Fruit fly (Drosophila melanogaster) whole organism, embryonic: Measurements from ENCODE around the gene Or88a.

ENCODE experiments used
- Ada2b ChIP-seq: fragments of 200-800 bp; sonication (Bioruptor generic); IDR thresholded peaks from 2 replicates; pipeline ENCODE4 v1.3.6; 2022; ENCODE audit warnings: missing biosample characterization, missing genetic modification characterization
- Asciz ChIP-seq: fragments of 200-800 bp; sonication (Bioruptor generic); optimal IDR thresholded peaks from 2 replicates; lab custom pipeline; 2017; ENCODE audit warnings: missing biosample characterization, mild to moderate bottlenecking, missing genetic modification characterization, missing genetic modification reagents
- Bteb2 ChIP-seq: fragments of 200-800 bp; sonication (Bioruptor generic); optimal IDR thresholded peaks from 2 replicates; lab custom pipeline; 2016; ENCODE audit warnings: missing biosample characterization, missing genetic modification characterization
- CG11695 ChIP-seq: fragments of 200-800 bp; sonication (Bioruptor generic); IDR thresholded peaks from 3 replicates; pipeline ENCODE4 v1.3.6; 2022; ENCODE audit warnings: missing biosample characterization, missing genetic modification characterization
- CG13424 ChIP-seq: fragments of 200-800 bp; sonication (Bioruptor generic); optimal IDR thresholded peaks from 2 replicates; lab custom pipeline; 2019; ENCODE audit warnings: missing biosample characterization, mild to moderate bottlenecking, missing genetic modification characterization, moderate library complexity
- CG13894 ChIP-seq: fragments of 200-800 bp; sonication (Bioruptor generic); optimal IDR thresholded peaks from 3 replicates; lab custom pipeline; 2018; ENCODE audit warnings: missing biosample characterization, mild to moderate bottlenecking, missing genetic modification characterization, moderate library complexity
- CG2120 ChIP-seq: fragments of 200-800 bp; sonication (Bioruptor generic); optimal IDR thresholded peaks from 3 replicates; lab custom pipeline; 2016; ENCODE audit warnings: missing biosample characterization, missing genetic modification characterization
- CG30403 ChIP-seq: fragments of 200-800 bp; sonication (Bioruptor generic); optimal IDR thresholded peaks from 3 replicates; lab custom pipeline; 2016; ENCODE audit warnings: missing biosample characterization, missing genetic modification characterization
- CG31441 ChIP-seq: fragments of 200-800 bp; sonication (Bioruptor generic); IDR thresholded peaks from 2 replicates; pipeline ENCODE4 v1.3.6; 2022; ENCODE audit warnings: missing biosample characterization, missing genetic modification characterization
- CG3163 ChIP-seq: fragments of 200-800 bp; sonication (Bioruptor generic); optimal IDR thresholded peaks from 3 replicates; lab custom pipeline; 2016; ENCODE audit warnings: missing biosample characterization, missing genetic modification characterization
- CG34376 ChIP-seq: fragments of 200-800 bp; sonication (Bioruptor generic); optimal IDR thresholded peaks from 2 replicates; lab custom pipeline; 2018; ENCODE audit warnings: missing biosample characterization, mild to moderate bottlenecking, missing genetic modification characterization
- CG4854 ChIP-seq: fragments of 200-800 bp; sonication (Bioruptor generic); optimal IDR thresholded peaks from 2 replicates; lab custom pipeline; 2016; ENCODE audit warnings: missing biosample characterization, missing genetic modification characterization, inconsistent platforms
- CG6689 ChIP-seq: fragments of 200-800 bp; sonication (Bioruptor generic); IDR thresholded peaks from 2 replicates; pipeline ENCODE4 v1.3.6; 2022; ENCODE audit warnings: missing biosample characterization, missing genetic modification characterization
- CG6813 ChIP-seq: fragments of 200-800 bp; sonication (Bioruptor generic); optimal IDR thresholded peaks from 2 replicates; lab custom pipeline; 2017; ENCODE audit warnings: missing biosample characterization, missing genetic modification characterization, mild to moderate bottlenecking, moderate library complexity, missing genetic modification reagents
- CG7556 ChIP-seq: fragments of 200-800 bp; sonication (Bioruptor generic); optimal IDR thresholded peaks from 2 replicates; lab custom pipeline; 2017; ENCODE audit warnings: missing biosample characterization, mild to moderate bottlenecking, missing genetic modification characterization
- CG7839 ChIP-seq: fragments of 200-800 bp; sonication (Bioruptor generic); optimal IDR thresholded peaks from 3 replicates; lab custom pipeline; 2018; ENCODE audit warnings: missing biosample characterization, mild to moderate bottlenecking, missing genetic modification characterization, moderate library complexity
- CG8388 ChIP-seq: fragments of 200-800 bp; sonication (Bioruptor generic); optimal IDR thresholded peaks from 2 replicates; lab custom pipeline; 2019; ENCODE audit warnings: missing biosample characterization, mild to moderate bottlenecking, missing genetic modification characterization, moderate library complexity
- D19B ChIP-seq: fragments of 200-800 bp; sonication (Bioruptor generic); optimal IDR thresholded peaks from 2 replicates; lab custom pipeline; 2017; ENCODE audit warnings: missing biosample characterization, mild to moderate bottlenecking, missing genetic modification characterization
- Dad ChIP-seq: fragments of 200-800 bp; sonication (Bioruptor generic); optimal IDR thresholded peaks from 3 replicates; lab custom pipeline; 2016; ENCODE audit warnings: missing biosample characterization, missing genetic modification characterization
- E2f1 ChIP-seq: fragments of 200-800 bp; sonication (Bioruptor generic); IDR thresholded peaks from 2 replicates; pipeline ENCODE4 v1.3.6; 2022; ENCODE audit warnings: missing biosample characterization, missing genetic modification characterization
- Fer3 ChIP-seq: fragments of 200-800 bp; sonication (Bioruptor generic); optimal IDR thresholded peaks from 2 replicates; lab custom pipeline; 2018; ENCODE audit warnings: missing biosample characterization, mild to moderate bottlenecking, missing genetic modification characterization, moderate library complexity
- Hmr ChIP-seq: fragments of 200-800 bp; sonication (Bioruptor generic); optimal IDR thresholded peaks from 3 replicates; lab custom pipeline; 2017; ENCODE audit warnings: mild to moderate bottlenecking, missing biosample characterization, missing genetic modification reagents, missing genetic modification characterization
- Max ChIP-seq: fragments of 200-800 bp; sonication (Bioruptor generic); optimal IDR thresholded peaks from 2 replicates; lab custom pipeline; 2016; ENCODE audit warnings: missing biosample characterization, mild to moderate bottlenecking, missing genetic modification characterization
- Oli ChIP-seq: fragments of 200-800 bp; sonication (Bioruptor generic); optimal IDR thresholded peaks from 2 replicates; lab custom pipeline; 2018; ENCODE audit warnings: missing biosample characterization, mild to moderate bottlenecking, missing genetic modification characterization, moderate library complexity
- Pdp1 ChIP-seq, 2 experiments: fragments of 200-800 bp; sonication (Bioruptor generic); optimal IDR thresholded peaks; 3 replicates each; lab custom pipeline; 2016; ENCODE audit warnings: missing biosample characterization in 2 of 2, missing genetic modification characterization in 2 of 2, mild to moderate bottlenecking in 1 of 2, moderate library complexity in 1 of 2
- Rfx ChIP-seq: fragments of 200-800 bp; sonication (Bioruptor generic); IDR thresholded peaks from 2 replicates; pipeline ENCODE4 v1.3.6; 2022; ENCODE audit warnings: missing biosample characterization, missing genetic modification characterization
- bcd ChIP-seq: fragments of 200-800 bp; sonication (Bioruptor generic); optimal IDR thresholded peaks from 2 replicates; lab custom pipeline; 2017; ENCODE audit warnings: missing biosample characterization, mild to moderate bottlenecking, missing genetic modification characterization
- cas ChIP-seq: fragments of 200-800 bp; sonication (Bioruptor generic); IDR thresholded peaks from 2 replicates; pipeline ENCODE4 v1.3.6; 2022; ENCODE audit warnings: missing biosample characterization, missing genetic modification characterization
- crp ChIP-seq, 2 experiments: fragments of 200-800 bp; sonication (Bioruptor generic); optimal IDR thresholded peaks; 2 replicates in 1 of 2; 3 replicates in 1 of 2; lab custom pipeline; 2017; ENCODE audit warnings: missing biosample characterization in 2 of 2, missing genetic modification characterization in 2 of 2, mild to moderate bottlenecking in 1 of 2, moderate library complexity in 1 of 2
- dimm ChIP-seq: fragments of 200-800 bp; sonication (Bioruptor generic); IDR thresholded peaks from 2 replicates; pipeline ENCODE4 v1.3.6; 2022; ENCODE audit warnings: missing biosample characterization, missing genetic modification characterization
- disco-r ChIP-seq: fragments of 200-800 bp; sonication (Bioruptor generic); optimal IDR thresholded peaks from 2 replicates; lab custom pipeline; 2016; ENCODE audit warnings: missing biosample characterization, missing genetic modification characterization
- dpn ChIP-seq, 2 experiments: fragments of 200-800 bp; sonication (Bioruptor generic); optimal IDR thresholded peaks; 3 replicates each; lab custom pipeline; 2016; ENCODE audit warnings: missing biosample characterization in 2 of 2, missing genetic modification characterization in 2 of 2
- ems ChIP-seq: fragments of 200-800 bp; sonication (Bioruptor generic); optimal IDR thresholded peaks from 3 replicates; lab custom pipeline; 2016; ENCODE audit warnings: missing biosample characterization, missing genetic modification characterization
- esg ChIP-seq: fragments of 200-800 bp; sonication (Bioruptor generic); conservative IDR thresholded peaks from 2 replicates; pipeline ENCODE4 v1.3.6; 2022; ENCODE audit warnings: missing biosample characterization, missing genetic modification characterization
- fd96Cb ChIP-seq: fragments of 200-800 bp; sonication (Bioruptor generic); optimal IDR thresholded peaks from 2 replicates; lab custom pipeline; 2018; ENCODE audit warnings: missing biosample characterization, mild to moderate bottlenecking, missing genetic modification characterization, moderate library complexity
- hth ChIP-seq: fragments of >200 bp; optimal IDR thresholded peaks from 2 replicates; lab custom pipeline; 2017; ENCODE audit warnings: inconsistent platforms
- insv ChIP-seq, 2 experiments: fragments of 200-800 bp; sonication (Bioruptor generic); optimal IDR thresholded peaks; 3 replicates each; lab custom pipeline; 2016 to 2018; ENCODE audit warnings: missing biosample characterization in 2 of 2, missing genetic modification characterization in 2 of 2
- luna ChIP-seq: fragments of 200-800 bp; sonication (Bioruptor generic); optimal IDR thresholded peaks from 2 replicates; lab custom pipeline; 2016; ENCODE audit warnings: missing biosample characterization, missing genetic modification characterization
- mirr ChIP-seq: fragments of 200-800 bp; sonication (Bioruptor generic); optimal IDR thresholded peaks from 3 replicates; lab custom pipeline; 2018; ENCODE audit warnings: missing biosample characterization, mild to moderate bottlenecking, missing genetic modification characterization
- nau ChIP-seq: fragments of 200-800 bp; sonication (Bioruptor generic); optimal IDR thresholded peaks from 3 replicates; lab custom pipeline; 2017; ENCODE audit warnings: missing biosample characterization, mild to moderate bottlenecking, missing genetic modification characterization, missing genetic modification reagents
- odd ChIP-seq: fragments of 200-800 bp; sonication (Bioruptor generic); optimal IDR thresholded peaks from 2 replicates; lab custom pipeline; 2017; ENCODE audit warnings: missing biosample characterization, mild to moderate bottlenecking, missing genetic modification characterization
- onecut ChIP-seq: fragments of 200-800 bp; sonication (Bioruptor generic); IDR thresholded peaks from 2 replicates; pipeline ENCODE4 v1.3.6; 2022; ENCODE audit warnings: missing biosample characterization, missing genetic modification characterization
- pan ChIP-seq, 4 experiments: fragments of >200 bp in 3 of 4; fragments of 200-800 bp in 1 of 4; sonication (Bioruptor generic) in 1 of 4; optimal IDR thresholded peaks in 3 of 4; IDR thresholded peaks in 1 of 4; 2 replicates each; pipeline versions ENCODE4 v1.3.6 to Lab custom; 2017 to 2022; ENCODE audit warnings: missing biosample characterization in 2 of 4, missing genetic modification characterization in 2 of 4, mixed read lengths in 1 of 4
- phol ChIP-seq: fragments of 200-800 bp; sonication (Bioruptor generic); optimal IDR thresholded peaks from 3 replicates; lab custom pipeline; 2018; ENCODE audit warnings: missing biosample characterization, mild to moderate bottlenecking, missing genetic modification characterization, moderate library complexity
- psq ChIP-seq: fragments of 200-800 bp; sonication (Bioruptor generic); optimal IDR thresholded peaks from 2 replicates; lab custom pipeline; 2017; ENCODE audit warnings: missing biosample characterization, missing genetic modification characterization
- sqz ChIP-seq: fragments of 200-800 bp; sonication (Bioruptor generic); optimal IDR thresholded peaks from 3 replicates; lab custom pipeline; 2018; ENCODE audit warnings: missing biosample characterization, mild to moderate bottlenecking, missing genetic modification characterization
- ttk ChIP-seq: fragments of 200-800 bp; sonication (Bioruptor generic); IDR thresholded peaks from 2 replicates; pipeline ENCODE4 v2.1.2; 2022; ENCODE audit warnings: missing biosample characterization, missing genetic modification characterization

Or88a gene

DNA sequence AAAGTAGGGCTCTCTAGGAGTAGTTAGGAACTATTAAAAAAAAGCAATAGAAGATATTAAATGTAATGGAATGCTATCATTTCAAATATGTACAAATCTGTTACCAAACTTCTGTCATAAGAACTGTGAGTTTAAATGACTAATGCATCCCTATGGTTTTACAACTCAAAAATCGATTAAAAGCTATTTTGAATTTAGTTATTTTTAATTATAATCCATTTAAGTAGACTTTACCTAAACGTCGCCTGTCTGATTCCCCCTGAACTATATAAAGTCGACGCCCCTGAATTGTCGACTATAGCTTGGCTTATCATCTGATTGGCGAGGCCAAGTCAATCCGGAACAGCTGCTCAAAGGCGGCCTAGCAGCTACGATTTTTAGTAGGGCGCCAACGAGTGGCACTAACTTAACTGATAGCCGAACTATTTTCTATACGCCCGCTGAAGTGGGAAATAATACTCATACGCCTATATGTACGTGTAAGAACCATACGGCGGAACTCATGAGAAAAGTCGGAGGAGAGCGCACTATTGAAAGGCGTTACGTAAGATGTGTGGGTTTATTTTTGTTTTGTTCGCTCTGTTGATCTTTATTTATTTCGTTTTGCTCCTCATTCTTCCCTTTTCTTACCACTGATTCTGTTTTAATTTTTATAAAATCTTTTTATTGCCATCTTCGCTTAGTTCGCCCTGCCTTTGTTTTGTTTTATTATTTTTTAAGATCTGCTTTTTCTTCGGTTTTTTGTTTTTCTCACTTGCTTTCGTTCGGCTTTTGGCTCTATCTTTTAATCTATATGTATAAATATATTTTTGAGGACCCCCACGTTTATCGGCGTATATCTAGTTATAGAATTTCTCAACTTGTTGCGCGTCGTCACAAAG, 47.0 kb upstream of the Or88a start (continued):
- TF ChIP-seq CG8388 (GFP tag; lab: Kevin White, UChicago) (no peak), hth (lab: Kevin White, UChicago) (no peak), Bteb2 (peak; percentile 20), sqz (GFP tag; lab: Kevin White, UChicago) (no peak), phol (tag; lab: Kevin White, UChicago) (peak; percentile 40), bcd (peak; percentile 44), CG34376 (GFP tag; lab: Kevin White, UChicago) (peak; percentile 88), CG30403 (GFP tag; lab: Kevin White, UChicago) (peak; percentile 45), D19B (GFP tag; lab: Kevin White, UChicago) (peak; percentile 20), pan (optimal IDR thresholded peaks at IDR 0.05; lab: Kevin White, UChicago) (no peak), pan (GFP tag; optimal IDR thresholded peaks at IDR 0.05 in 1 of 2, IDR thresholded peaks at IDR 0.05 in 1 of 2) (peak in 1 of 2 experiments; percentile 11), CG7839 (tag; lab: Kevin White, UChicago) (peak; percentile 43), CG31441 (GFP tag; lab: Robert Waterston, UW) (peak; percentile 65), CG3163 (no peak), disco-r (GFP tag; lab: Kevin White, UChicago) (no peak), CG13894 (tag; lab: Kevin White, UChicago) (peak; percentile 97), esg (GFP tag; lab: Robert Waterston, UW) (0 out of 2 replicates have a peak, but pooled peaks have one; percentile 14), E2f1 (GFP tag; lab: Robert Waterston, UW) (0 out of 2 replicates have a peak, but pooled peaks have one; percentile 10), Dad (GFP tag; lab: Kevin White, UChicago) (peak; percentile 13), Oli (tag; lab: Kevin White, UChicago) (peak; percentile 52), CG6689 (GFP tag; lab: Robert Waterston, UW) (peak; percentile 43), odd (peak; percentile 1), CG7556 (GFP tag; lab: Kevin White, UChicago) (peak; percentile 36), Rfx (GFP tag; lab: Robert Waterston, UW) (peak; percentile 60; the same call in 1 of the 2 replicates), luna (GFP tag; lab: Kevin White, UChicago) (no peak), Ada2b (GFP tag; lab: Robert Waterston, UW) (no peak), CG6813 (GFP tag; lab: Kevin White, UChicago) (no peak), ttk (GFP tag; lab: Robert Waterston, UW) (no peak), CG2120 (GFP tag; lab: Kevin White, UChicago) (peak; percentile 67), dimm (GFP tag; lab: Robert Waterston, UW) (no peak), Fer3 (tag; lab: Kevin White, UChicago) (peak; percentile 52), insv (GFP tag; optimal IDR thresholded peaks at IDR 0.05; lab: Kevin White, UChicago) (no peak), Max (peak; percentile 2), psq (GFP tag; lab: Kevin White, UChicago) (peak; percentile 2), fd96Cb (tag; lab: Kevin White, UChicago) (peak; percentile 23), CG13424 (tag; lab: Kevin White, UChicago) (peak; percentile 40), nau (peak; percentile 46), CG11695 (GFP tag; lab: Robert Waterston, UW) (0 out of 3 replicates have a peak, but pooled peaks have one; percentile 31), crp (GFP tag; optimal IDR thresholded peaks at IDR 0.05; lab: Kevin White, UChicago) (peak in 1 of 2 experiments; percentile 8), Pdp1 (GFP tag; optimal IDR thresholded peaks at IDR 0.05; lab: Kevin White, UChicago) (peak in 1 of 2 experiments; percentile 96), ems (GFP tag; lab: Kevin White, UChicago) (no peak), Hmr (GFP tag; lab: Kevin White, UChicago) (peak; percentile 28), mirr (GFP tag; lab: Kevin White, UChicago) (peak; percentile 47), dpn (GFP tag; optimal IDR thresholded peaks at IDR 0.05; lab: Kevin White, UChicago) (peak in 1 of 2 experiments; percentile 1), CG4854 (peak; percentile 21), onecut (GFP tag; lab: Robert Waterston, UW) (no peak), cas (GFP tag; lab: Robert Waterston, UW) (no peak), Asciz (GFP tag; lab: Kevin White, UChicago) (peak; percentile 56)
